Worm (Caenorhabditis elegans) whole organism, dauer: ENCODE data around the gene M01H9.10.

Experiments used
- unc-62 ChIP-seq: sonication (generic microtip); optimal IDR thresholded peaks from 2 replicates; lab custom pipeline; 2017; ENCODE audit warnings: missing biosample characterization, missing genetic modification reagents, missing genetic modification characterization

M01H9.10 gene

DNA sequence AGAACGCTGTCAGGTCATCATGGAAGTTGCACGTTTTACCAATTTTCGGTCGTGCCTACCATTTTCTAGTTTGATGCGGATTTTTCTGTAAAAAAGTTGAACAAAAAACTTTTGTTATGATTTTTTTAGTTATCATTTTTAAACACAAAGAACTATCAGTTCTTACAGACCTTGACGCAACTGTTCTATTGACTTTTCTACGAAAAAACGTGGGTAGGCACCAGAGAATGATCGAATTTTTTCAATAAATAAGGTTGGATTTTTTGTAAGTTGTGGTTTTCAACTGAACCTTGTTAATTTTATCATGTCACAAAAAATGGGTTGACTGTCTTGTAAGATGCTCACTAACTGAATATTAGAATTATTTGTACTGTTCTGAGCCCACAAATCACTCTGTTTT, 1.3 kb downstream of the M01H9.10 start:
- no peak for TF ChIP-seq unc-62

- no peak for TF ChIP-seq unc-62
Observed at ce11 chrIV:4477009-4477471, 2.9 kb downstream of the M01H9.10 start, which contains the start of gene M01H9.3. Gene M01H9.3 (minus strand): TSS chrIV:4477059.

DNA sequence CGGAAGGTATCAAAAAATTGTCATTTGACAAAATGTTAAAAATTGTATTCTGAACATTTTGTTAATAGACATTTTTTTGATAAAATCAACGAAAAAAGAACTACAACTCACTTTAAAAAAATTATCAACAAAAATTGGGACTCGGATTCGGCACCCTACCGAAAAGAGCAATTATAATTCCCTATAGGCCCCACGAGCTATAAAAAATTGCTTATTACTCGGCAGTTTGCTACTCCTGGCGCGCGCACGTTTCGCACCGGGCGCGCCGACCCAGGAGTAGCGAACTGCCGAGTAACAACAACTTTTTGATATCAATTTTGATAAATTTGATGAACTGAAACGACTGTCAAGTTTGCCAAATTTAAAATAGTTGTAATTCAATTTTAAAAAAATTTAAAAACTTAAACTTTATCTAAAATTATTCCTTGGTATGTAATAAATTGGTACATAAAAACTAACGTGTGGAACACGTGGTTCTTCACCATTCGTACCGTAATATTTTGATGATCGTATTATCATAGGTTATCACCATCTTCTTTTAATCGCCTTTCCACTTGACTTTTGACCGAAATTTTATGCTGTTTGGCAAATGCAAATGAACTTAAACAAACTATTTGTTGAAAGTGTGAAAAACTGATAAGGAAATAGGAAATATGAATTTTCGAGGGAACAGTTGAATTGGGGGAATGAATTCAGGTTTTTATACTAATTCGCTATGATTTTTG, 4.4 kb downstream of the M01H9.10 start:
- no peak for TF ChIP-seq unc-62

DNA sequence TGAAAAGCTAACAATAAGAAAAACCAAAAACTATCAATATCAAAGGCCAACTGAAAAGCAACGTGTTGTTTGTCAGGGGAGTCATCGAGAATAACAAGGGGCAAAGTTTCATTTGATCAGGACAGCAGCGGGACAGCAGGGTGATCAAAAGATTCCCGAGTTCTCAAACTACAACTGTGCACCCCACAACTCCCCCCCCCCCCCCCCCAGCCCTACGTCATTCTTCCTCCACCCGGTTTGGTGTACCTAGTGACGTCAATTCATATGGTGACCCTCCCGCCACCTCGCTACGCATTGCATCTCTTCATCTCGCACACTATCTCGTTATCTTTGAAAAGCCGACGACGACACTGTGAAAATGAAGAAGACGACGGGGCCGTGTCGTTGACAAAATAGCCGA, 6.2 kb downstream of the M01H9.10 start:
- TF ChIP-seq unc-62: no peak

DNA sequence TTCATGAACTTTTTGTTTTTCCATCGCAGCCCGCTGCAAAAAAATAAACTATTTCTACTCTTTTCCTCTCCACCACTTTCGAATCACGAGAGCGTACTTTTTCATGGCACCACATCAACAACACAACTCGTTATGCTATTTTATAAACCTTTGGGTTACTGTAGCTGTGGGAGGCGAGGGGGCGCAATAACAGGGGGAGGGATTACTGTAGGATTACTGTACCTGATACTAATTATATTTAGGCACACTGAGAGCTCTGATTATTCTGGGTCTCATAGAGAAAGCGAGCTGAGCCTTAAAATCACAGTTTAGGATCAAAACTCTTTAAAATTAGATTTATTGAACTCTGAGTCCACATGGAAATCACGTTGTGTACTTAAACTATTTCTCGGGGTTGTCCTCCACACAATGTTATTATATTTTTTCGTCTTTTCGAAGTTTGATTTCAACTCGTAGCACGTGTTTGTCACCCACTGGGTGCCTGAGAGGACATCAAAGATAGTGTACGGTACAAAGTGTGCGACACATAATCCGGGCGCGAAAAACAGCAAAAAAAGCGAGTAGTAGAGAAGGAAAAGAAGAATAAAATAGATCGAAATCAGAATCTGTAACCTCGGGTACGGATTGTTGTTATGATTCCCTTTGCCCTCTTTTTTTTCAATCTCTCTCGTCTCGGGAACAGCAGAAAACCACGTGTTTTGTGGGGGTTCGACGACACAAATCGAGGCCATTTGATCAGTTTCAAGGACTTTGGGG, 7.3 kb downstream of the M01H9.10 start:
- no peak for TF ChIP-seq unc-62

ce11 chrIV:4470885-4471772, 8.8 kb downstream of the M01H9.10 start:
- no peak for TF ChIP-seq unc-62

DNA sequence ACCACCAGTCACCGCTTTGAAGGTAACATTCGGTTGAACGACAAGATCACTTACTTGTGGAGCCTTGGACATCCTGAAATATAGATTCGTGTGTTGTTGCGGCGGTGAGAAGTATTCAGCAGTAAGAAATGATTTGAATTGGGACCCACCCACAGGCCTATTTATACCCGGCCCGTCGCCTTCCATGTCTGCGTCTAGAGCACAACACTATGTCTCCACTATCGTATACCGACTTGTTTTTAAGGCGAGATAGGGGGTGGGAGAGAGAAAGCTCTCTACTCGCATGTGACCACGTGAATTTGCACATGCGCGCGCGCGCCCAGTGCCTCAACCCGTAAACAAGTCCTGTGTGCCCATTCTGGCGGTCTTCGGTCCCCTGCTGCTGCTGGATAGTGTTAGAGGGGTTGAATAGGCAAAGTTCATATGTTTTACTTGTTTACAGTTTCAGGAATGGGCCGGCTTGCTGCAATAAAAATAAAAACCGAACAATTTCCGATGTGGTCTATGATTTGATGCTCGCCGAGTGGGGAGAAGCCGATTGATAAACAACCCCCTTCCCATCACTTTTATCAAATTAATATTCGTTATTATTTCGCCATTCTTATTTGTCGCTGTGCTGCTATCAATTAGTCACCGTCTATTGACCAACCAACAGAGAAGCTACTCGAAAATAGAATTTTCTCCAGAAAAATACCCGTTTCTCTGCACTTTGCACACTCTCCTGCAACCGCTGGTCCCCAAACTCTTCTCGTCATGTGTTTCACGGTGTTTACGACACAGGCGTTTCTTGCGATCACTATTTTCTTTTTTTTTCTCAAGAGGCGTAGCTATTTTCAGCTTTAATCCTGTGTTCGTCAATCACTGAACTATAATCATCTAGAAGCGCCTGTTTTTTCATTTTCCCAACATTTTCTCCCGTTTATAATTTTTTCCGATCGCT, 9.9 kb downstream of the M01H9.10 start:
- no peak for TF ChIP-seq unc-62

DNA sequence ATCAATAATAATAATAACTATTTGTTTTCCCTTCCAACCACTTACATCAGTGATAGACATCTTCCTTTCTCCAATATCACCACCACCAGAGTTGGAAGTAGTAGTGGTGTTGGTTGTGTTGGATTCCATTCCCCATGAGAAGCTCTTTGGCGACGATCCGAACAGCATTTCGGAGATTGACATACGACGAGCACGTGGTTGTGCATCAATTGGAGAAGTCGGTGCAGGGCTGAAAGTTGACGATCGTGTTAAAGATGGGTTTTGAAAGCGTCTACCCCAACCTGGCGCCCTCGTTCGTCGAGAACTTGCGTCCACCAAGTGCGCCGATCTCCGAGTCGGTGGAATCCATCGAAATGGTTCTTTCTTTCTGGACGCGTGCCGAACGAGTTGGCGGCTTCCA, 10.9 kb downstream of the M01H9.10 start:
- TF ChIP-seq unc-62: no peak

- no peak for TF ChIP-seq unc-62
Observed at ce11 chrIV:4468046-4468727, 11.7 kb downstream of the M01H9.10 start.

DNA sequence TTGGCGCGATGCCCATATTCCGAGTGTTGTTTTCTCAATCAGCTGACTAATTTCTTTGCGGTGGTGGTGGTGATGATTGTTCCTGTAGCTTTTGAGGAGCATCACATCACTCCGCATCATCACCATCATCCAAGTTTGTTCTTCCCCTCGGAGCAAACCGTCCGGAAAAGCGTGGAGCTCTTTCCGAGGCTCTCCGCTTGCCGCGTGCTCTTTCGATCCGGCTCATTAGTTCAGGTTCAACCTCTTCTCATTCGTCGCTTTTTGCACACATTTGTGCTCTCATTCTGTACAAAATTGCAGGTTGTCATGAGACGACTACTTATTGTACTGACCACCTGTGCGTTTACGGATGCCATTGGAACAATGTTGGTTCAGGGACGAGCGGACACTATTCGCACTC, 14.7 kb downstream of the M01H9.10 start, which contains the start of gene M01H9.5:
TSS of gene M01H9.5 (plus strand) at position 301 of the 400 bp plus-strand sequence.
- TF ChIP-seq unc-62: no peak

ce11 chrIV:4463132-4463531, 16.8 kb downstream of the M01H9.10 start, which contains the start of gene M01H9.2:
Gene M01H9.2 (minus strand): TSS chrIV:4463232.
- TF ChIP-seq unc-62: no peak

DNA sequence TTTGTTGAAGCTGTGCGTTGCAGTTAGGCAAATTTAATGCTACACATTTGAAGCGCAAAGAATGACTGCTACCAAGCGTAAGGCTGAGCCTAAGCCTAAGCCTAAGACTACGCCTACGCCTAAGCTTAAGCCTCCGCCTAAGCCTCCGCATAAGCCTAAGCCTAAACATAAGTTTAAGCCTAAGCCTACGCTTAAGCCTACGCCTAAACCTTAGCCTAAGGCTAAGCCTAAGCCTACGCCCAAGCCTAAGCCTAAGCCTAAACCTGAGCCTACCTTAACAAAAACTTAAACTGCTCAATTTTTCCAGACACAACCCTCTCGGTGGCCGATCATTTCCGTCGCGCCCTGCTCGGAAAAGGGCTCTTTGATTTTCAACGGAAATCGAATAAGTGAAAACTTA, 20.6 kb downstream of the M01H9.10 start:
- TF ChIP-seq unc-62: no peak

ce11 chrIV:4456658-4457057, 23.3 kb downstream of the M01H9.10 start:
- no peak for TF ChIP-seq unc-62

ce11 chrIV:4454330-4455173, 25.4 kb downstream of the M01H9.10 start, which contains the start of gene R08C7.11:
Gene R08C7.11 (minus strand): TSS chrIV:4454937.
- TF ChIP-seq unc-62: no peak
